Fruit fly (Drosophila melanogaster) whole organism, embryonic: ENCODE measurements around the gene dyl.

Experiments
- CG17568 ChIP-seq: fragments of 200-800 bp; sonication (Bioruptor generic); optimal IDR thresholded peaks from 2 replicates; lab custom pipeline; 2018; ENCODE audit warnings: missing biosample characterization, mild to moderate bottlenecking, missing genetic modification characterization, moderate library complexity
- Camta ChIP-seq: fragments of 200-800 bp; sonication (Bioruptor generic); optimal IDR thresholded peaks from 2 replicates; lab custom pipeline; 2016; ENCODE audit warnings: missing biosample characterization, missing genetic modification characterization
- Hr51 ChIP-seq, 2 experiments: fragments of 200-800 bp; sonication (Bioruptor generic); optimal IDR thresholded peaks; 2 replicates in 1 of 2; 3 replicates in 1 of 2; lab custom pipeline; 2016 to 2018; ENCODE audit warnings: missing biosample characterization in 2 of 2, missing genetic modification characterization in 2 of 2, mild to moderate bottlenecking in 1 of 2, moderate library complexity in 1 of 2
- Mrtf ChIP-seq: fragments of 200-800 bp; sonication (Bioruptor generic); IDR thresholded peaks from 3 replicates; pipeline ENCODE4 v1.3.6; 2022; ENCODE audit warnings: missing biosample characterization, missing genetic modification characterization
- croc ChIP-seq: fragments of 200-800 bp; sonication (Bioruptor generic); conservative IDR thresholded peaks from 3 replicates; pipeline ENCODE4 v1.3.6; 2022; ENCODE audit warnings: missing biosample characterization, missing genetic modification characterization
- pnt ChIP-seq: fragments of 200-800 bp; sonication (Bioruptor generic); optimal IDR thresholded peaks from 3 replicates; lab custom pipeline; 2016; ENCODE audit warnings: missing biosample characterization, missing genetic modification characterization

- TF ChIP-seq Camta (GFP tag; lab: Kevin White, UChicago) (no peak), croc (GFP tag; lab: Robert Waterston, UW) (no peak), CG17568 (no peak), pnt (GFP tag; lab: Kevin White, UChicago) (no peak), Hr51 (GFP tag; optimal IDR thresholded peaks at IDR 0.05; lab: Kevin White, UChicago) (peak in 1 of 2 experiments; percentile 32), Mrtf (GFP tag; lab: Robert Waterston, UW) (no peak)
Measured at dm6 chr3L:4282627-4283026, 24.9 kb downstream of the dyl start, which contains the start of gene CG11583.
